Worm (Caenorhabditis elegans) whole organism, L2 larva: ENCODE data around the gene eif-3.G.

ENCODE experiments used
- aly-2 ChIP-seq: fragments of 150-350 bp; optimal IDR thresholded peaks from 2 replicates; lab custom pipeline; 2014; ENCODE audit warnings: missing biosample characterization, missing genetic modification characterization
- ceh-82 ChIP-seq: fragments of 150-350 bp; optimal IDR thresholded peaks from 2 replicates; lab custom pipeline; 2014; ENCODE audit warnings: missing biosample characterization, missing genetic modification characterization
- elt-1 ChIP-seq: fragments of 150-350 bp; optimal IDR thresholded peaks from 2 replicates; lab custom pipeline; 2014; ENCODE audit warnings: missing biosample characterization, missing genetic modification characterization
- skn-1 ChIP-seq: sonication (generic microtip); optimal IDR thresholded peaks from 2 replicates; lab custom pipeline; 2017; ENCODE audit warnings: missing biosample characterization, missing genetic modification characterization
- snpc-4 ChIP-seq: fragments of 150-350 bp; optimal IDR thresholded peaks from 2 replicates; lab custom pipeline; 2014; ENCODE audit warnings: missing biosample characterization, missing genetic modification characterization
- zag-1 ChIP-seq: fragments of 150-350 bp; optimal IDR thresholded peaks from 2 replicates; lab custom pipeline; 2014; ENCODE audit warnings: missing biosample characterization, missing genetic modification characterization
- ztf-4 ChIP-seq: fragments of 150-350 bp; optimal IDR thresholded peaks from 2 replicates; lab custom pipeline; 2014; ENCODE audit warnings: missing biosample characterization, missing genetic modification characterization

ce11 chrII:8440792-8441191 lies 1.8 kb upstream of the eif-3.G start:
- TF ChIP-seq zag-1, result no peak
- TF ChIP-seq elt-1 (tag; lab: Kevin White, UChicago), result no peak
- TF ChIP-seq ztf-4 (tag; lab: Kevin White, UChicago), result no peak
- no peak for TF ChIP-seq snpc-4
- TF ChIP-seq skn-1 (tag; lab: Kevin White, UChicago), result no peak
- TF ChIP-seq aly-2 (tag; lab: Kevin White, UChicago), result no peak
- no peak for TF ChIP-seq ceh-82
